Worm (Caenorhabditis elegans): ENCODE data around the gene C45B11.8.

DNA sequence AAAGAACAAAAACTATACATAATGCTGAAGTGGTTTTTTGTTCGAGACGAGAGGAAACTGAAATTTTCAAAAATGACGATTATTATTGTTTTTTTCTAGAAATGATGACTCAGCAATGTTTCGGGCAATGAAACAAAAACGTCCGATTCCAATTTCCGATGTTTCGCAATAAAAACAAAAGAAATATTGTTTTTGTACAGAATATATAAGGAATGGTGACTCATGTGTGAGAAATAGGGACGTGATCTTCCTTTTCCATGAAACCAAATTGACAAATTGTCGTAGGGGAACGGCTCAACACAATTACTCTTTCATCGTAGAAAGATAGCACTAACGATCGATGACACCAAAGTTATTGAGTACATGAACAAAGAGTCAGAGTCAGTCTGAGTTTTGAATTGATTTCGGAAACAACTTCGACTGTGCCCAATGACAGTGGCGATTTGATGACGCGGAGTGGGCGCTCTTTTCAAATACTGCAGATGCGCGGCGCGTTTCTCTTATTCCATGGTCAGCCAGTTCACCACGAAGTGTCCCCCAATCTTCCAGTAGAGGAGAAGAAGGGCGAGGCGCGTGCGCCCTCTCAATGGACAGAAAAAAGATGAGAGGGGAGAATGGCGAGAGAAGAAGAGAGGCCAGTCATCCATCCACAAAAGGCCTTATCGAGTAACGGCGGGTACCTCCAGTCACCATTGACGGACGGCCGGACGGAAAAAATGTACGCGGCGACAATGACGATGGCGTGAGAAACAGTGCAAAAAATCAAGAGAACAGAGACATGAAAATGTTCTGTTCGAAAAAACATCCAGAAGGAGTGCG, 34.8 kb downstream of the C45B11.8 start:
- no peak for TF ChIP-seq unc-86 (tag; optimal IDR thresholded peaks at IDR 0.05)
- TF ChIP-seq dve-1 (tag; optimal IDR thresholded peaks at IDR 0.05) = no peak
